Worm (Caenorhabditis elegans) whole organism, late embryonic: ENCODE measurements around the gene lpd-7.

Source experiments
- C38D4.7 ChIP-seq: fragments of 200-800 bp; sonication (Bioruptor generic); optimal IDR thresholded peaks from 2 replicates; lab custom pipeline; 2018; ENCODE audit warnings: mild to moderate bottlenecking, missing genetic modification characterization, moderate library complexity, missing compliant biosample characterization
- ceh-34 ChIP-seq: sonication (generic microtip); optimal IDR thresholded peaks from 2 replicates; lab custom pipeline; 2016; ENCODE audit warnings: mild to moderate bottlenecking, missing genetic modification characterization, missing compliant biosample characterization
- mec-3 ChIP-seq: sonication (generic microtip); optimal IDR thresholded peaks from 2 replicates; lab custom pipeline; 2016; ENCODE audit warnings: borderline replicate concordance, missing genetic modification characterization, missing compliant biosample characterization
- unc-42 ChIP-seq: sonication (generic microtip); optimal IDR thresholded peaks from 2 replicates; lab custom pipeline; 2016; ENCODE audit warnings: missing genotype, missing genetic modification characterization, missing compliant biosample characterization

DNA sequence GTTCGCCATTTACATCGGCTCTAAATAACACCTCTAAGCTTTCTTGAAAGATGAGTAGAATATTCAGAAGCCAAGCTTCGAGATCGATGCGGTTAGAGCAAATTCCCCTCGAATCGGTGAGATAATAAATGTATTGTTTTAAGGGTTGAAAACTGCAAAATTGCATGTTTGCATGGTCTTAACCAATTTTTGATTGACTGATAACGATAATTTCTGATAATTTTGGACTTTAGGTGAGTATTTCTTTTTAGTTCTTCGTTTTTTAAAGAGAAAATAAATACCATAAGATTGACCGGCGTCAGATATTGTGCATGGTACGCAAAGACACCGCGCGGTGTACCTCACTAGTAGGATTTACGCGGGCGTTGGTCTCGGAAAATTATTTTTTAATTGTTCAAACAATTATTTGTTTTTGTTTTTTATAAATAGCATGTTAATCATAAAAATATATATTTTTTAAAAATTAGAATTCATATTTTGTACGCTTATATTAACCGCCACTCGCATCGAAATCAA, 11.0 kb downstream of the lpd-7 start, which contains the start of gene cup-5:
- TF ChIP-seq ceh-34 (no peak), C38D4.7 (GFP tag; lab: Kevin White, UChicago) (no peak), mec-3 (tag; lab: Kevin White, UChicago) (no peak), unc-42 (no peak)
